Fruit fly (Drosophila melanogaster) whole organism, embryonic: Measurements from ENCODE around the gene Cdc42.
A peak's percentile ranks its signal among the peaks of the same experiment; 100 is the strongest.

Source experiments
- Blimp-1 ChIP-seq: fragments of 200-800 bp; sonication (Bioruptor generic); optimal IDR thresholded peaks from 3 replicates; lab custom pipeline; 2018; ENCODE audit warnings: missing biosample characterization, missing genetic modification characterization, mild to moderate bottlenecking, moderate library complexity, missing genetic modification reagents
- CG10209 ChIP-seq: fragments of 200-800 bp; sonication (Bioruptor generic); optimal IDR thresholded peaks from 3 replicates; lab custom pipeline; 2017; ENCODE audit warnings: missing biosample characterization, mild to moderate bottlenecking, missing genetic modification characterization, missing genetic modification reagents
- CG10267 ChIP-seq: fragments of 200-800 bp; sonication (Bioruptor generic); optimal IDR thresholded peaks from 2 replicates; lab custom pipeline; 2018; ENCODE audit warnings: missing biosample characterization, mild to moderate bottlenecking, missing genetic modification characterization, moderate library complexity
- CG10462 ChIP-seq: fragments of 200-800 bp; sonication (Bioruptor generic); optimal IDR thresholded peaks from 2 replicates; lab custom pipeline; 2016; ENCODE audit warnings: missing biosample characterization, missing genetic modification characterization
- CG10543 ChIP-seq: fragments of 200-800 bp; sonication (Bioruptor generic); optimal IDR thresholded peaks from 3 replicates; lab custom pipeline; 2017; ENCODE audit warnings: missing biosample characterization, mild to moderate bottlenecking, missing genetic modification characterization, moderate library complexity
- CG12104 ChIP-seq: fragments of 200-800 bp; sonication (Bioruptor generic); optimal IDR thresholded peaks from 3 replicates; lab custom pipeline; 2016; ENCODE audit warnings: missing biosample characterization, missing genetic modification characterization
- CG12155 ChIP-seq: fragments of 200-800 bp; sonication (Bioruptor generic); optimal IDR thresholded peaks from 3 replicates; lab custom pipeline; 2016; ENCODE audit warnings: missing biosample characterization, missing genetic modification characterization
- CG13624 ChIP-seq: fragments of 200-800 bp; sonication (Bioruptor generic); optimal IDR thresholded peaks from 2 replicates; lab custom pipeline; 2016; ENCODE audit warnings: missing biosample characterization, missing genetic modification characterization
- CG13775 ChIP-seq: fragments of 200-800 bp; sonication (Bioruptor generic); optimal IDR thresholded peaks from 3 replicates; lab custom pipeline; 2017; ENCODE audit warnings: missing biosample characterization, mild to moderate bottlenecking, missing genetic modification characterization
- CG14710 ChIP-seq: fragments of 200-800 bp; sonication (Bioruptor generic); optimal IDR thresholded peaks from 3 replicates; lab custom pipeline; 2019; ENCODE audit warnings: missing biosample characterization, mild to moderate bottlenecking, missing genetic modification characterization, moderate library complexity
- CG1529 ChIP-seq: fragments of 200-800 bp; sonication (Bioruptor generic); optimal IDR thresholded peaks from 3 replicates; lab custom pipeline; 2018; ENCODE audit warnings: missing biosample characterization, missing genetic modification characterization
- CG18619 ChIP-seq: fragments of 200-800 bp; sonication (Bioruptor generic); optimal IDR thresholded peaks from 3 replicates; lab custom pipeline; 2017; ENCODE audit warnings: missing biosample characterization, mild to moderate bottlenecking, missing genetic modification characterization
- CG31365 ChIP-seq: fragments of 200-800 bp; sonication (Bioruptor generic); optimal IDR thresholded peaks from 2 replicates; lab custom pipeline; 2018; ENCODE audit warnings: missing biosample characterization, mild to moderate bottlenecking, missing genetic modification characterization
- CG33557 ChIP-seq: fragments of 200-800 bp; sonication (Bioruptor generic); optimal IDR thresholded peaks from 2 replicates; lab custom pipeline; 2019; ENCODE audit warnings: missing biosample characterization, mild to moderate bottlenecking, missing genetic modification characterization, moderate library complexity
- CG3838 ChIP-seq: fragments of 200-800 bp; sonication (Bioruptor generic); optimal IDR thresholded peaks from 3 replicates; lab custom pipeline; 2016; ENCODE audit warnings: missing biosample characterization, missing genetic modification characterization
- CG4360 ChIP-seq: fragments of 200-800 bp; sonication (Bioruptor generic); IDR thresholded peaks from 2 replicates; pipeline ENCODE4 v1.3.6; 2022; ENCODE audit warnings: missing biosample characterization, missing genetic modification characterization
- CG4424 ChIP-seq: fragments of 200-800 bp; sonication (Bioruptor generic); optimal IDR thresholded peaks from 3 replicates; lab custom pipeline; 2016; ENCODE audit warnings: missing biosample characterization, missing genetic modification characterization
- CG5180 ChIP-seq: fragments of 200-800 bp; sonication (Bioruptor generic); optimal IDR thresholded peaks from 3 replicates; lab custom pipeline; 2017; ENCODE audit warnings: missing biosample characterization, missing genetic modification characterization, mild to moderate bottlenecking, moderate library complexity, missing genetic modification reagents
- CG5953 ChIP-seq: fragments of 200-800 bp; sonication (Bioruptor generic); IDR thresholded peaks from 2 replicates; pipeline ENCODE4 v1.3.6; 2022; ENCODE audit warnings: missing biosample characterization, missing genetic modification characterization
- CG6765 ChIP-seq: fragments of 200-800 bp; sonication (Bioruptor generic); optimal IDR thresholded peaks from 3 replicates; lab custom pipeline; 2017; ENCODE audit warnings: missing biosample characterization, mild to moderate bottlenecking, missing genetic modification characterization
- CoRest ChIP-seq: fragments of 200-800 bp; sonication (Bioruptor generic); optimal IDR thresholded peaks from 3 replicates; lab custom pipeline; 2018; ENCODE audit warnings: missing biosample characterization, mild to moderate bottlenecking, missing genetic modification characterization, moderate library complexity
- Dfd ChIP-seq, 2 experiments: fragments of >200 bp; optimal IDR thresholded peaks; 2 replicates each; lab custom pipeline; 2017; ENCODE audit warnings: missing biosample characterization in 2 of 2, missing genetic modification characterization in 2 of 2
- Eip74EF ChIP-seq, 2 experiments: fragments of 200-800 bp in 1 of 2; fragments of >200 bp in 1 of 2; sonication (Bioruptor generic) in 1 of 2; optimal IDR thresholded peaks; 2 replicates each; lab custom pipeline; 2017 to 2019; ENCODE audit warnings: missing biosample characterization in 2 of 2, missing genetic modification characterization in 2 of 2, mild to moderate bottlenecking in 1 of 2, moderate library complexity in 1 of 2
- HLH54F ChIP-seq: fragments of 200-800 bp; sonication (Bioruptor generic); optimal IDR thresholded peaks from 3 replicates; lab custom pipeline; 2016; ENCODE audit warnings: missing biosample characterization, missing genetic modification characterization
- MESR4 ChIP-seq: fragments of 200-800 bp; sonication (Bioruptor generic); optimal IDR thresholded peaks from 2 replicates; lab custom pipeline; 2018; ENCODE audit warnings: missing biosample characterization, mild to moderate bottlenecking, missing genetic modification characterization, moderate library complexity
- NC2β ChIP-seq: fragments of 200-800 bp; sonication (Bioruptor generic); optimal IDR thresholded peaks from 2 replicates; lab custom pipeline; 2016; ENCODE audit warnings: missing biosample characterization, missing genetic modification characterization
- Nf-YA ChIP-seq: fragments of 200-800 bp; sonication (Bioruptor generic); IDR thresholded peaks from 2 replicates; pipeline ENCODE4 v1.3.6; 2022; ENCODE audit warnings: missing biosample characterization, missing genetic modification characterization
- Opbp ChIP-seq: fragments of 200-800 bp; sonication (Bioruptor generic); IDR thresholded peaks from 3 replicates; pipeline ENCODE4 v1.3.6; 2022; ENCODE audit warnings: missing biosample characterization, missing genetic modification characterization; ENCODE audit not compliant: partially characterized antibody
- Ravus ChIP-seq: fragments of 200-800 bp; sonication (Bioruptor generic); IDR thresholded peaks from 2 replicates; pipeline ENCODE4 v1.3.6; 2022; ENCODE audit warnings: missing biosample characterization, missing genetic modification characterization
- Sox102F ChIP-seq: fragments of 200-800 bp; sonication (Bioruptor generic); optimal IDR thresholded peaks from 2 replicates; lab custom pipeline; 2018; ENCODE audit warnings: missing biosample characterization, mild to moderate bottlenecking, missing genetic modification characterization, moderate library complexity
- ac ChIP-seq: fragments of 200-800 bp; sonication (Bioruptor generic); optimal IDR thresholded peaks from 3 replicates; lab custom pipeline; 2017; ENCODE audit warnings: missing biosample characterization, mild to moderate bottlenecking, missing genetic modification characterization
- bab2 ChIP-seq: fragments of 200-800 bp; sonication (Bioruptor generic); optimal IDR thresholded peaks from 2 replicates; lab custom pipeline; 2016; ENCODE audit warnings: missing biosample characterization, missing genetic modification characterization
- caup ChIP-seq: fragments of 200-800 bp; sonication (Bioruptor generic); optimal IDR thresholded peaks from 3 replicates; lab custom pipeline; 2017; ENCODE audit warnings: missing biosample characterization, mild to moderate bottlenecking, missing genetic modification characterization, moderate library complexity; ENCODE audit not compliant: severe bottlenecking
- disco-r ChIP-seq: fragments of 200-800 bp; sonication (Bioruptor generic); optimal IDR thresholded peaks from 2 replicates; lab custom pipeline; 2016; ENCODE audit warnings: missing biosample characterization, missing genetic modification characterization
- ewg ChIP-seq: fragments of 200-800 bp; sonication (Bioruptor generic); optimal IDR thresholded peaks from 3 replicates; lab custom pipeline; 2017; ENCODE audit warnings: mild to moderate bottlenecking, missing biosample characterization, missing genetic modification reagents, missing genetic modification characterization
- jing ChIP-seq: fragments of 200-800 bp; sonication (Bioruptor generic); optimal IDR thresholded peaks from 2 replicates; lab custom pipeline; 2018; ENCODE audit warnings: missing biosample characterization, mild to moderate bottlenecking, missing genetic modification characterization
- knrl ChIP-seq: fragments of 200-800 bp; sonication (Bioruptor generic); IDR thresholded peaks from 3 replicates; pipeline ENCODE4 v1.3.6; 2022; ENCODE audit warnings: missing biosample characterization, missing genetic modification characterization; ENCODE audit not compliant: partially characterized antibody
- lbe ChIP-seq: fragments of 200-800 bp; sonication (Bioruptor generic); optimal IDR thresholded peaks from 2 replicates; lab custom pipeline; 2016; ENCODE audit warnings: missing biosample characterization, mild to moderate bottlenecking, missing genetic modification characterization
- nom ChIP-seq: fragments of 200-800 bp; sonication (Bioruptor generic); optimal IDR thresholded peaks from 2 replicates; lab custom pipeline; 2017; ENCODE audit warnings: missing biosample characterization, missing genetic modification characterization, mild to moderate bottlenecking, moderate library complexity, missing genetic modification reagents
- otp ChIP-seq: fragments of 200-800 bp; sonication (Bioruptor generic); IDR thresholded peaks from 3 replicates; pipeline ENCODE4, ENCODE4 v1.3.6; 2022; ENCODE audit warnings: missing biosample characterization, missing genetic modification characterization
- pnt ChIP-seq: fragments of 200-800 bp; sonication (Bioruptor generic); optimal IDR thresholded peaks from 3 replicates; lab custom pipeline; 2016; ENCODE audit warnings: missing biosample characterization, missing genetic modification characterization
- scrt ChIP-seq: fragments of 200-800 bp; sonication (Bioruptor generic); optimal IDR thresholded peaks from 2 replicates; lab custom pipeline; 2018; ENCODE audit warnings: missing biosample characterization, mild to moderate bottlenecking, missing genetic modification characterization, moderate library complexity
- sima ChIP-seq: fragments of 200-800 bp; sonication (Bioruptor generic); optimal IDR thresholded peaks from 2 replicates; lab custom pipeline; 2016; ENCODE audit warnings: missing biosample characterization, missing genetic modification characterization
- trem ChIP-seq: fragments of 200-800 bp; optimal IDR thresholded peaks from 3 replicates; lab custom pipeline; 2019; ENCODE audit warnings: missing biosample characterization, mild to moderate bottlenecking, missing genetic modification characterization, moderate library complexity
- trh ChIP-seq: fragments of 200-800 bp; sonication (Bioruptor generic); optimal IDR thresholded peaks from 2 replicates; lab custom pipeline; 2016; ENCODE audit warnings: missing biosample characterization, missing genetic modification characterization
- unpg ChIP-seq: fragments of 200-800 bp; sonication (Bioruptor generic); optimal IDR thresholded peaks from 3 replicates; lab custom pipeline; 2018; ENCODE audit warnings: missing biosample characterization, mild to moderate bottlenecking, missing genetic modification characterization, moderate library complexity
- zen ChIP-seq: fragments of 200-800 bp; sonication (Bioruptor generic); optimal IDR thresholded peaks from 3 replicates; lab custom pipeline; 2018; ENCODE audit warnings: missing biosample characterization, mild to moderate bottlenecking, missing genetic modification characterization, moderate library complexity
- zen2 ChIP-seq: fragments of 200-800 bp; sonication (Bioruptor generic); IDR thresholded peaks from 3 replicates; pipeline ENCODE4 v1.3.6; 2022; ENCODE audit warnings: missing biosample characterization, missing genetic modification characterization; ENCODE audit not compliant: partially characterized antibody

Cdc42 gene

DNA sequence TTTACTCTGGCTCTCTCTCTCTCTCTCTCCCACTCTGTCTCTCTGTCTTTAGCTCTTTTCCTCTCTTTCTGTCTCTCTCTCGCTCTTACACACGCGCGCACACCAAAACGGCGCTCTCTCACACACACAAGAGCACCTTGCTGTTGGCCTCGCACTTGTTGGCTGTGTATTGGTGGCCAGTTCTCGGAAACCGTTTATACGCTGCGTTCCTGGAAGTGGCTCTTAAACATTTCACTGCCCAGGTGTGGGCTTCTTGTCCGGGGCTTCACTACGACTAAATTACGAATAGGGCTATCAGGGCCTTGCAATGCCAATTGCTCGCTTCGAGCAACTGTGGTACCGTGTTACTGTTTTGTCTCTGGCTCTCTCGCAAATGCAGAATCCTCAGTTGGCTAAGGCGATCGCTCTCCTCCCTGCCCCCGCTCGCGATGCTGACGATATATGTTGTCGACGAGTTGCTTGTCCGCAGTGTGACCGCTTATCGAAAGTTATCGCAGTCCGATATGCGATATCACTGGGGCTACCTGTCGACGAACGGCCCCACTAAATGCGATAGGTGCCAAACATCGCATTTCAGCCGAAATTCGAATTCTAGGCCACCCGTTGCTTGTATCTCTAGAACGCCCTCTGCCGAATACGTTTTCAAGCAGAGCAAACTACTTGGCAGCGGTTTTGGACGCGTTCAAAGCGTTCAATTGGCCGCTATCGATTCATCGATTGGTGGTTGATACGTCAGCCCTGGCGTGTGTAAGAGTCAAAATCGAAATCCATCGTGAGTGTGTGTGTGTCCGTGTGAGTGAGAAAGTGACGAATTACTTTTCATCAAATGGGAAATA is 13.6 kb upstream of the Cdc42 start, which contains the start of the genes dome and Ubqn (continued):
- TF ChIP-seq CG1529 (no peak), Eip74EF (GFP tag; optimal IDR thresholded peaks at IDR 0.05; lab: Kevin White, UChicago) (no peak), CG5180 (peak; percentile 23), trh (no peak), ac (GFP tag; lab: Kevin White, UChicago) (no peak), CG4424 (GFP tag; lab: Kevin White, UChicago) (peak; percentile 24), ewg (GFP tag; lab: Kevin White, UChicago) (peak; percentile 27), Dfd (GFP tag; optimal IDR thresholded peaks at IDR 0.05; lab: Kevin White, UChicago) (no peak), sima (GFP tag; lab: Kevin White, UChicago) (no peak), scrt (peak; percentile 18), CoRest (tag; lab: Kevin White, UChicago) (peak; percentile 1), CG31365 (tag; lab: Kevin White, UChicago) (no peak), CG10267 (tag; lab: Kevin White, UChicago) (peak; percentile 58), nom (GFP tag; lab: Kevin White, UChicago) (peak; percentile 77), Opbp (peak; percentile 79; the same call in 2 of the 3 replicates), pnt (GFP tag; lab: Kevin White, UChicago) (no peak), CG3838 (GFP tag; lab: Kevin White, UChicago) (no peak), CG10209 (GFP tag; lab: Kevin White, UChicago) (no peak), CG12155 (peak; percentile 78), trem (peak; percentile 57), CG6765 (GFP tag; lab: Kevin White, UChicago) (no peak), Nf-YA (GFP tag; lab: Robert Waterston, UW) (no peak), unpg (GFP tag; lab: Kevin White, UChicago) (peak; percentile 7), CG13624 (GFP tag; lab: Kevin White, UChicago) (peak; percentile 56), NC2β (peak; percentile 33), otp (no peak), Blimp-1 (GFP tag; lab: Kevin White, UChicago) (no peak), HLH54F (GFP tag; lab: Kevin White, UChicago) (no peak), disco-r (GFP tag; lab: Kevin White, UChicago) (no peak), CG13775 (peak; percentile 16), lbe (GFP tag; lab: Kevin White, UChicago) (peak; percentile 20), zen (tag; lab: Kevin White, UChicago) (peak; percentile 15), CG12104 (GFP tag; lab: Kevin White, UChicago) (no peak), MESR4 (GFP tag; lab: Kevin White, UChicago) (peak; percentile 74), knrl (GFP tag; lab: Robert Waterston, UW) (peak; percentile 93), Sox102F (GFP tag; lab: Kevin White, UChicago) (no peak), CG10462 (GFP tag; lab: Kevin White, UChicago) (no peak), CG33557 (GFP tag; lab: Kevin White, UChicago) (no peak), CG18619 (GFP tag; lab: Kevin White, UChicago) (no peak), CG14710 (peak; percentile 76), zen2 (GFP tag; lab: Robert Waterston, UW) (peak; percentile 68), CG5953 (GFP tag; lab: Robert Waterston, UW) (no peak), bab2 (GFP tag; lab: Kevin White, UChicago) (no peak), caup (no peak), Ravus (GFP tag; lab: Robert Waterston, UW) (no peak), CG4360 (GFP tag; lab: Robert Waterston, UW) (no peak), CG10543 (GFP tag; lab: Kevin White, UChicago) (peak; percentile 77), jing (GFP tag; lab: Kevin White, UChicago) (no peak)
